Worm (Caenorhabditis elegans): ENCODE measurements around the gene eif-2A.

Gene eif-2A

ce11 chrII:10447348-10448316 is 31.0 kb downstream of the eif-2A start, which contains the start of gene ZK673.2 (continued):
- TF ChIP-seq ceh-27 (GFP tag; optimal IDR thresholded peaks at IDR 0.05) (no peak), lir-1 (GFP tag; conservative IDR thresholded peaks at IDR 0.05) (no peak), zim-3 (tag; optimal IDR thresholded peaks at IDR 0.05) (no peak), pbrm-1 (GFP tag; IDR thresholded peaks at IDR 0.05) (no peak), nhr-179 (tag; optimal IDR thresholded peaks at IDR 0.05) (no peak), ceh-100 (GFP tag; IDR thresholded peaks at IDR 0.05) (no peak), nfya-1 (tag; optimal IDR thresholded peaks at IDR 0.05; ENCODE audit: borderline replicate concordance, insufficient read depth) (no peak), ceh-40 (GFP tag; IDR thresholded peaks at IDR 0.05) (no peak), egrh-3 (GFP tag; IDR thresholded peaks at IDR 0.05) (no peak), madf-8 (GFP tag; conservative IDR thresholded peaks at IDR 0.05) (no peak), C06A6.2 (GFP tag; conservative IDR thresholded peaks at IDR 0.05) (0 out of 2 replicates have a peak, but pooled peaks have one; percentile 11), sea-2 (GFP tag; IDR thresholded peaks at IDR 0.05) (no peak), let-526 (GFP tag; IDR thresholded peaks at IDR 0.05) (no peak), F23B12.7 (tag; optimal IDR thresholded peaks at IDR 0.05; ENCODE audit: insufficient read depth) (no peak), F52B5.7 (tag; optimal IDR thresholded peaks at IDR 0.05) (no peak), xnd-1 (tag; optimal IDR thresholded peaks at IDR 0.05) (no peak), efl-1 (GFP tag; optimal IDR thresholded peaks at IDR 0.05) (no peak), F37B4.10 (GFP tag; IDR thresholded peaks at IDR 0.05) (no peak), C17E4.6 (GFP tag; IDR thresholded peaks at IDR 0.05) (no peak), ceh-79 (tag; optimal IDR thresholded peaks at IDR 0.05) (no peak), atf-7 (tag; optimal IDR thresholded peaks at IDR 0.05) (peak; percentile 78), hlh-26 (GFP tag; conservative IDR thresholded peaks at IDR 0.05) (no peak), lin-40 (tag; optimal IDR thresholded peaks at IDR 0.05) (peak; percentile 50), snpc-3.4 (tag; optimal IDR thresholded peaks at IDR 0.05) (no peak), K12H6.12 (tag; optimal IDR thresholded peaks at IDR 0.05) (peak; percentile 7)

ce11 chrII:10449707-10450106 is 33.1 kb downstream of the eif-2A start, which contains the start of gene lin-56:
lin-56 (plus strand) TSS chrII:10450007.
- TF ChIP-seq let-526 (GFP tag; IDR thresholded peaks at IDR 0.05), result peak; percentile 63; the same call in 1 of the 2 replicates
- TF ChIP-seq F10E7.11 (tag; optimal IDR thresholded peaks at IDR 0.05), result no peak
- 0 out of 2 replicates have a peak, but pooled peaks have one; percentile 16 for TF ChIP-seq nfyb-1 (GFP tag; IDR thresholded peaks at IDR 0.05)

ce11 chrII:10450335-10450734 is 33.7 kb downstream of the eif-2A start:
- 0 out of 2 replicates have a peak, but pooled peaks have one; percentile 22 for TF ChIP-seq C06A6.2 (GFP tag; conservative IDR thresholded peaks at IDR 0.05)
- TF ChIP-seq B0035.1 (tag; optimal IDR thresholded peaks at IDR 0.05), result no peak
- TF ChIP-seq hrde-1 (tag; optimal IDR thresholded peaks at IDR 0.05; ENCODE audit: borderline replicate concordance), result no peak
- no peak for TF ChIP-seq lin-54 (GFP tag; optimal IDR thresholded peaks at IDR 0.05)
- no peak for TF ChIP-seq tlf-1 (GFP tag; optimal IDR thresholded peaks at IDR 0.05)
- no peak for TF ChIP-seq tbx-9 (tag; optimal IDR thresholded peaks at IDR 0.05; ENCODE audit: borderline replicate concordance)
- TF ChIP-seq sdz-38 (tag; optimal IDR thresholded peaks at IDR 0.05), result no peak
- TF ChIP-seq snpc-3.4 (tag; optimal IDR thresholded peaks at IDR 0.05), result no peak
- TF ChIP-seq lin-35 (GFP tag; optimal IDR thresholded peaks at IDR 0.05), result peak in 1 of 3 experiments; percentile 61
- TF ChIP-seq madf-10 (tag; optimal IDR thresholded peaks at IDR 0.05), result peak; percentile 1
- TF ChIP-seq ccch-3 (GFP tag; optimal IDR thresholded peaks at IDR 0.05), result no peak
- TF ChIP-seq hsf-1 (GFP tag; IDR thresholded peaks at IDR 0.05), result 0 out of 2 replicates have a peak, but pooled peaks have one; percentile 26
- peak; percentile 10 for TF ChIP-seq ZK185.1 (tag; optimal IDR thresholded peaks at IDR 0.05; ENCODE audit: poor library complexity, severe bottlenecking)
- TF ChIP-seq cebp-1 (GFP tag; IDR thresholded peaks at IDR 0.05), result peak; percentile 8; the same call in 1 of the 2 replicates
- TF ChIP-seq cebp-1 (tag; optimal IDR thresholded peaks at IDR 0.05), result peak; percentile 63
- TF ChIP-seq attf-5 (GFP tag; optimal IDR thresholded peaks at IDR 0.05), result peak; percentile 55
- peak; percentile 49 for TF ChIP-seq athp-1 (tag; optimal IDR thresholded peaks at IDR 0.05)
- peak; percentile 26 for TF ChIP-seq him-1 (tag; optimal IDR thresholded peaks at IDR 0.05)
- TF ChIP-seq ztf-26 (tag; optimal IDR thresholded peaks at IDR 0.05), result peak; percentile 82
